Fruit fly (Drosophila melanogaster) whole organism, embryonic: Measurements from ENCODE around the gene Neurl4.

Experiments
- CG11247 ChIP-seq: fragments of 200-800 bp; sonication (Bioruptor generic); IDR thresholded peaks from 2 replicates; pipeline ENCODE4 v1.3.6; 2022; ENCODE audit warnings: missing biosample characterization, missing genetic modification characterization
- CG11398 ChIP-seq: fragments of 200-800 bp; sonication (Bioruptor generic); optimal IDR thresholded peaks from 2 replicates; lab custom pipeline; 2016; ENCODE audit warnings: missing biosample characterization, missing genetic modification characterization
- CG16779 ChIP-seq: fragments of 200-800 bp; sonication (Bioruptor generic); IDR thresholded peaks from 2 replicates; pipeline ENCODE4 v1.3.6; 2022; ENCODE audit warnings: missing biosample characterization, missing genetic modification characterization
- CG2120 ChIP-seq: fragments of 200-800 bp; sonication (Bioruptor generic); optimal IDR thresholded peaks from 3 replicates; lab custom pipeline; 2016; ENCODE audit warnings: missing biosample characterization, missing genetic modification characterization
- CG32772 ChIP-seq: fragments of 200-800 bp; sonication (Bioruptor generic); IDR thresholded peaks from 2 replicates; pipeline ENCODE4 v1.3.6; 2022; ENCODE audit warnings: missing biosample characterization, missing genetic modification characterization
- CG8944 ChIP-seq: fragments of 200-800 bp; sonication (Bioruptor generic); optimal IDR thresholded peaks from 3 replicates; lab custom pipeline; 2016; ENCODE audit warnings: missing biosample characterization, missing genetic modification characterization
- Gug ChIP-seq: fragments of 200-800 bp; sonication (Bioruptor generic); IDR thresholded peaks from 4 replicates; pipeline ENCODE4 v1.3.6; 2022; ENCODE audit warnings: missing biosample characterization, missing genetic modification characterization
- Myb ChIP-seq: fragments of 200-800 bp; sonication (Bioruptor generic); optimal IDR thresholded peaks from 2 replicates; lab custom pipeline; 2016; ENCODE audit warnings: missing biosample characterization, missing genetic modification characterization
- NfI ChIP-seq: fragments of 200-800 bp; sonication (Bioruptor generic); optimal IDR thresholded peaks from 3 replicates; lab custom pipeline; 2018; ENCODE audit warnings: missing biosample characterization, mild to moderate bottlenecking, missing genetic modification characterization, moderate library complexity
- ewg ChIP-seq: fragments of 200-800 bp; sonication (Bioruptor generic); optimal IDR thresholded peaks from 3 replicates; lab custom pipeline; 2017; ENCODE audit warnings: mild to moderate bottlenecking, missing biosample characterization, missing genetic modification reagents, missing genetic modification characterization
- hb ChIP-seq: fragments of 200-800 bp; sonication (Bioruptor generic); IDR thresholded peaks from 3 replicates; pipeline ENCODE4 v1.3.6; 2022; ENCODE audit warnings: missing biosample characterization, missing genetic modification characterization; ENCODE audit not compliant: partially characterized antibody
- hkb ChIP-seq, 2 experiments: fragments of 200-800 bp in 1 of 2; fragments of >200 bp in 1 of 2; sonication (Bioruptor generic) in 1 of 2; IDR thresholded peaks in 1 of 2; optimal IDR thresholded peaks in 1 of 2; 2 replicates each; pipeline versions ENCODE4 v1.3.6 to Lab custom; 2017 to 2022; ENCODE audit warnings: missing biosample characterization in 1 of 2, missing genetic modification characterization in 1 of 2
- yki ChIP-seq: fragments of >200 bp; optimal IDR thresholded peaks from 3 replicates; lab custom pipeline; 2018
- zen ChIP-seq: fragments of 200-800 bp; sonication (Bioruptor generic); optimal IDR thresholded peaks from 3 replicates; lab custom pipeline; 2018; ENCODE audit warnings: missing biosample characterization, mild to moderate bottlenecking, missing genetic modification characterization, moderate library complexity

DNA sequence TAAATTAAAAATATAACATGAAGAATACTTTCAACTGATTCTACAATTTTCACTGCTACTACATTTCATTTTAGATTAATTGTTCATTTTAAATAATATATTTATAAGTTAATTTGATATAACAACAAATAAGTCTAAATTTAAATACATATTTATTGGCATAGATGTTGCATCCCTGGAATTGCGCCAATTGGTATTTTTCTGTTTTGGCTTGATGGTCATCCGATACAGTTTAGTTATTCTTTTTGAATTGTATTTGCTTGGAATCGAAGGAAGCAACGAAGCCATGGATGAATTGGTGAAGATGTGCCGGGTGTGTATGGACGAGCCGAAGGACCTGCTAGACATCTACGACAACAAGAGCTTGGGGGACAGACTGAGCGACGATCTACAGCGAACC lies 52.7 kb downstream of the Neurl4 start, which contains the start of gene CG17361:
- no peak for TF ChIP-seq NfI (GFP tag; lab: Kevin White, UChicago)
- no peak for TF ChIP-seq CG16779 (GFP tag; lab: Robert Waterston, UW)
- no peak for TF ChIP-seq CG8944 (GFP tag; lab: Kevin White, UChicago)
- TF ChIP-seq CG2120 = no peak
- no peak for TF ChIP-seq CG11398 (GFP tag; lab: Kevin White, UChicago)
- TF ChIP-seq CG32772 = no peak
- TF ChIP-seq Myb (GFP tag; lab: Kevin White, UChicago) = no peak
- TF ChIP-seq ewg (GFP tag; lab: Kevin White, UChicago) = no peak
- no peak for TF ChIP-seq zen (tag; lab: Kevin White, UChicago)
- TF ChIP-seq yki (lab: Kevin White, UChicago) = no peak
- no peak for TF ChIP-seq CG11247
- no peak for TF ChIP-seq Gug (GFP tag; lab: Robert Waterston, UW)
- TF ChIP-seq hkb (optimal IDR thresholded peaks at IDR 0.05; lab: Kevin White, UChicago) = no peak
- TF ChIP-seq hkb (GFP tag; IDR thresholded peaks at IDR 0.05; lab: Robert Waterston, UW) = no peak
- TF ChIP-seq hb = no peak
